Fruit fly (Drosophila melanogaster) whole organism, embryonic: ENCODE data around the gene Sclp.

Source experiments
- ATbp ChIP-seq: fragments of 200-800 bp; sonication (Bioruptor generic); optimal IDR thresholded peaks from 2 replicates; lab custom pipeline; 2017; ENCODE audit warnings: missing biosample characterization, mild to moderate bottlenecking, missing genetic modification characterization, missing genetic modification reagents
- CG10209 ChIP-seq: fragments of 200-800 bp; sonication (Bioruptor generic); optimal IDR thresholded peaks from 3 replicates; lab custom pipeline; 2017; ENCODE audit warnings: missing biosample characterization, mild to moderate bottlenecking, missing genetic modification characterization, missing genetic modification reagents
- CG10543 ChIP-seq: fragments of 200-800 bp; sonication (Bioruptor generic); optimal IDR thresholded peaks from 3 replicates; lab custom pipeline; 2017; ENCODE audit warnings: missing biosample characterization, mild to moderate bottlenecking, missing genetic modification characterization, moderate library complexity
- CG10654 ChIP-seq: fragments of 200-800 bp; sonication (Bioruptor generic); optimal IDR thresholded peaks from 2 replicates; lab custom pipeline; 2016; ENCODE audit warnings: missing biosample characterization, missing genetic modification characterization
- CG11696 ChIP-seq: fragments of 200-800 bp; sonication (Bioruptor generic); IDR thresholded peaks from 2 replicates; pipeline ENCODE4 v1.3.6; 2022; ENCODE audit warnings: missing biosample characterization, missing genetic modification characterization
- CG12104 ChIP-seq: fragments of 200-800 bp; sonication (Bioruptor generic); optimal IDR thresholded peaks from 3 replicates; lab custom pipeline; 2016; ENCODE audit warnings: missing biosample characterization, missing genetic modification characterization
- CG13775 ChIP-seq: fragments of 200-800 bp; sonication (Bioruptor generic); optimal IDR thresholded peaks from 3 replicates; lab custom pipeline; 2017; ENCODE audit warnings: missing biosample characterization, mild to moderate bottlenecking, missing genetic modification characterization
- CG14860 ChIP-seq: fragments of 200-800 bp; sonication (Bioruptor generic); IDR thresholded peaks from 3 replicates; pipeline ENCODE4 v1.3.6; 2022; ENCODE audit warnings: missing biosample characterization, missing genetic modification characterization; ENCODE audit not compliant: partially characterized antibody
- CG15514 ChIP-seq: fragments of 200-800 bp; sonication (Bioruptor generic); optimal IDR thresholded peaks from 3 replicates; lab custom pipeline; 2017; ENCODE audit warnings: missing biosample characterization, missing genetic modification characterization, mild to moderate bottlenecking, moderate library complexity, missing genetic modification reagents
- CG17612 ChIP-seq: fragments of 200-800 bp; sonication (Bioruptor generic); IDR thresholded peaks from 2 replicates; pipeline ENCODE4 v1.3.6; 2022; ENCODE audit warnings: missing biosample characterization, missing genetic modification characterization
- CG2712 ChIP-seq: fragments of 200-800 bp; optimal IDR thresholded peaks from 3 replicates; lab custom pipeline; 2019; ENCODE audit warnings: missing biosample characterization, mild to moderate bottlenecking, missing genetic modification characterization, moderate library complexity
- CG30403 ChIP-seq: fragments of 200-800 bp; sonication (Bioruptor generic); optimal IDR thresholded peaks from 3 replicates; lab custom pipeline; 2016; ENCODE audit warnings: missing biosample characterization, missing genetic modification characterization
- CG4282 ChIP-seq: fragments of 200-800 bp; sonication (Bioruptor generic); optimal IDR thresholded peaks from 2 replicates; lab custom pipeline; 2016; ENCODE audit warnings: missing biosample characterization, missing genetic modification characterization
- CG4328 ChIP-seq: fragments of 200-800 bp; sonication (Bioruptor generic); optimal IDR thresholded peaks from 3 replicates; lab custom pipeline; 2017; ENCODE audit warnings: missing biosample characterization, missing genetic modification reagents, missing genetic modification characterization
- CG4730 ChIP-seq: fragments of 200-800 bp; sonication (Bioruptor generic); IDR thresholded peaks from 2 replicates; pipeline ENCODE4 v1.3.6; 2022; ENCODE audit warnings: missing biosample characterization, missing genetic modification characterization
- CG7928 ChIP-seq: fragments of 200-800 bp; sonication (Bioruptor generic); optimal IDR thresholded peaks from 2 replicates; lab custom pipeline; 2017; ENCODE audit warnings: missing biosample characterization, mild to moderate bottlenecking, missing genetic modification characterization
- CG9437 ChIP-seq: fragments of 200-800 bp; sonication (Bioruptor generic); optimal IDR thresholded peaks from 2 replicates; lab custom pipeline; 2018; ENCODE audit warnings: missing biosample characterization, mild to moderate bottlenecking, missing genetic modification characterization
- CrebB ChIP-seq: fragments of 200-800 bp; sonication (Bioruptor generic); optimal IDR thresholded peaks from 3 replicates; lab custom pipeline; 2018; ENCODE audit warnings: missing biosample characterization, mild to moderate bottlenecking, missing genetic modification characterization
- Fer3 ChIP-seq: fragments of 200-800 bp; sonication (Bioruptor generic); optimal IDR thresholded peaks from 2 replicates; lab custom pipeline; 2018; ENCODE audit warnings: missing biosample characterization, mild to moderate bottlenecking, missing genetic modification characterization, moderate library complexity
- HHEX ChIP-seq: fragments of 200-800 bp; sonication (Bioruptor generic); optimal IDR thresholded peaks from 3 replicates; lab custom pipeline; 2017; ENCODE audit warnings: missing biosample characterization, mild to moderate bottlenecking, missing genetic modification characterization, missing genetic modification reagents
- HLHmδ ChIP-seq: fragments of 200-800 bp; sonication (Bioruptor generic); optimal IDR thresholded peaks from 2 replicates; lab custom pipeline; 2018; ENCODE audit warnings: missing biosample characterization, mild to moderate bottlenecking, missing genetic modification characterization, moderate library complexity
- Hand ChIP-seq: fragments of 200-800 bp; sonication (Bioruptor generic); optimal IDR thresholded peaks from 2 replicates; lab custom pipeline; 2017; ENCODE audit warnings: mild to moderate bottlenecking, missing biosample characterization, missing genetic modification reagents, missing genetic modification characterization
- Lim3 ChIP-seq: fragments of 200-800 bp; sonication (Bioruptor generic); IDR thresholded peaks from 2 replicates; pipeline ENCODE4 v1.3.6; 2022; ENCODE audit warnings: missing biosample characterization, missing genetic modification characterization
- NC2β ChIP-seq: fragments of 200-800 bp; sonication (Bioruptor generic); optimal IDR thresholded peaks from 2 replicates; lab custom pipeline; 2016; ENCODE audit warnings: missing biosample characterization, missing genetic modification characterization
- Oli ChIP-seq: fragments of 200-800 bp; sonication (Bioruptor generic); optimal IDR thresholded peaks from 2 replicates; lab custom pipeline; 2018; ENCODE audit warnings: missing biosample characterization, mild to moderate bottlenecking, missing genetic modification characterization, moderate library complexity
- Sox100B ChIP-seq: fragments of 200-800 bp; sonication (Bioruptor generic); optimal IDR thresholded peaks from 3 replicates; lab custom pipeline; 2018; ENCODE audit warnings: missing biosample characterization, mild to moderate bottlenecking, missing genetic modification characterization
- Stat92E ChIP-seq, 3 experiments: fragments of >200 bp in 2 of 3; fragments of 200-800 bp in 1 of 3; sonication (Bioruptor generic) in 1 of 3; optimal IDR thresholded peaks; 2 replicates each; lab custom pipeline; 2017 to 2019; ENCODE audit warnings: missing biosample characterization in 3 of 3, missing genetic modification characterization in 3 of 3, mild to moderate bottlenecking in 1 of 3, moderate library complexity in 1 of 3
- Vsx1 ChIP-seq: fragments of 200-800 bp; sonication (Bioruptor generic); optimal IDR thresholded peaks from 2 replicates; lab custom pipeline; 2017; ENCODE audit warnings: missing biosample characterization, mild to moderate bottlenecking, missing genetic modification characterization, missing genetic modification reagents
- ara ChIP-seq: fragments of 200-800 bp; sonication (Bioruptor generic); IDR thresholded peaks from 2 replicates; pipeline ENCODE4 v1.3.6; 2022; ENCODE audit warnings: missing biosample characterization, missing genetic modification characterization
- crol ChIP-seq: fragments of 200-800 bp; sonication (Bioruptor generic); IDR thresholded peaks from 2 replicates; pipeline ENCODE4 v1.3.6; 2022; ENCODE audit warnings: missing biosample characterization, missing genetic modification characterization
- dimm ChIP-seq: fragments of 200-800 bp; sonication (Bioruptor generic); IDR thresholded peaks from 2 replicates; pipeline ENCODE4 v1.3.6; 2022; ENCODE audit warnings: missing biosample characterization, missing genetic modification characterization
- dmrt99B ChIP-seq: fragments of 200-800 bp; sonication (Bioruptor generic); optimal IDR thresholded peaks from 2 replicates; lab custom pipeline; 2018; ENCODE audit warnings: missing biosample characterization, mild to moderate bottlenecking, missing genetic modification characterization, moderate library complexity
- ewg ChIP-seq: fragments of 200-800 bp; sonication (Bioruptor generic); optimal IDR thresholded peaks from 3 replicates; lab custom pipeline; 2017; ENCODE audit warnings: mild to moderate bottlenecking, missing biosample characterization, missing genetic modification reagents, missing genetic modification characterization
- eyg ChIP-seq: fragments of 200-800 bp; sonication (Bioruptor generic); optimal IDR thresholded peaks from 3 replicates; lab custom pipeline; 2016; ENCODE audit warnings: missing biosample characterization, missing genetic modification characterization
- fd96Cb ChIP-seq: fragments of 200-800 bp; sonication (Bioruptor generic); optimal IDR thresholded peaks from 2 replicates; lab custom pipeline; 2018; ENCODE audit warnings: missing biosample characterization, mild to moderate bottlenecking, missing genetic modification characterization, moderate library complexity
- grn ChIP-seq: fragments of 200-800 bp; sonication (Bioruptor generic); optimal IDR thresholded peaks from 3 replicates; lab custom pipeline; 2017; ENCODE audit warnings: missing biosample characterization, missing genetic modification characterization
- nerfin-1 ChIP-seq: fragments of 200-800 bp; sonication (Bioruptor generic); optimal IDR thresholded peaks from 3 replicates; lab custom pipeline; 2019; ENCODE audit warnings: missing biosample characterization, mild to moderate bottlenecking, missing genetic modification characterization, moderate library complexity
- pan ChIP-seq, 4 experiments: fragments of >200 bp in 3 of 4; fragments of 200-800 bp in 1 of 4; sonication (Bioruptor generic) in 1 of 4; optimal IDR thresholded peaks in 3 of 4; IDR thresholded peaks in 1 of 4; 2 replicates each; pipeline versions ENCODE4 v1.3.6 to Lab custom; 2017 to 2022; ENCODE audit warnings: missing biosample characterization in 2 of 4, missing genetic modification characterization in 2 of 4, mixed read lengths in 1 of 4
- pita ChIP-seq: fragments of 200-800 bp; sonication (Bioruptor generic); optimal IDR thresholded peaks from 2 replicates; lab custom pipeline; 2017; ENCODE audit warnings: missing biosample characterization, mild to moderate bottlenecking, missing genetic modification characterization
- pnt ChIP-seq: fragments of 200-800 bp; sonication (Bioruptor generic); optimal IDR thresholded peaks from 3 replicates; lab custom pipeline; 2016; ENCODE audit warnings: missing biosample characterization, missing genetic modification characterization
- repo ChIP-seq: fragments of 200-800 bp; sonication (Bioruptor generic); optimal IDR thresholded peaks from 2 replicates; lab custom pipeline; 2016; ENCODE audit warnings: missing biosample characterization, missing genetic modification characterization
- ro ChIP-seq: fragments of 200-800 bp; sonication (Bioruptor generic); IDR thresholded peaks from 2 replicates; pipeline ENCODE4 v1.3.6; 2022; ENCODE audit warnings: missing biosample characterization, missing genetic modification characterization
- salm ChIP-seq: fragments of 200-800 bp; sonication (Bioruptor generic); optimal IDR thresholded peaks from 2 replicates; lab custom pipeline; 2018; ENCODE audit warnings: missing biosample characterization, mild to moderate bottlenecking, missing genetic modification characterization
- sc ChIP-seq, 3 experiments: fragments of >200 bp in 2 of 3; fragments of 200-800 bp in 1 of 3; sonication (Bioruptor generic) in 1 of 3; optimal IDR thresholded peaks; 2 replicates in 2 of 3; 3 replicates in 1 of 3; lab custom pipeline; 2017; ENCODE audit warnings: mild to moderate bottlenecking in 1 of 3, missing biosample characterization in 1 of 3, missing genetic modification characterization in 1 of 3, missing genetic modification reagents in 1 of 3
- stwl ChIP-seq: fragments of 200-800 bp; sonication (Bioruptor generic); optimal IDR thresholded peaks from 3 replicates; lab custom pipeline; 2018; ENCODE audit warnings: missing biosample characterization, mild to moderate bottlenecking, missing genetic modification characterization, moderate library complexity
- sug ChIP-seq: fragments of 200-800 bp; optimal IDR thresholded peaks from 2 replicates; lab custom pipeline; 2019; ENCODE audit warnings: missing biosample characterization, mild to moderate bottlenecking, missing genetic modification characterization, moderate library complexity
- tin ChIP-seq: fragments of 200-800 bp; sonication (Bioruptor generic); optimal IDR thresholded peaks from 3 replicates; lab custom pipeline; 2016; ENCODE audit warnings: missing biosample characterization, missing genetic modification characterization
- zen ChIP-seq: fragments of 200-800 bp; sonication (Bioruptor generic); optimal IDR thresholded peaks from 3 replicates; lab custom pipeline; 2018; ENCODE audit warnings: missing biosample characterization, mild to moderate bottlenecking, missing genetic modification characterization, moderate library complexity

The Sclp gene

dm6 chrX:11915154-11915593 is 9.3 kb downstream of the Sclp start (continued):
- TF ChIP-seq CG11696 (peak; percentile 54), Fer3 (tag; lab: Kevin White, UChicago) (peak; percentile 86), pan (optimal IDR thresholded peaks at IDR 0.05; lab: Kevin White, UChicago) (no peak), pan (GFP tag; optimal IDR thresholded peaks at IDR 0.05 in 1 of 2, IDR thresholded peaks at IDR 0.05 in 1 of 2) (peak in 1 of 2 experiments; percentile 91), tin (GFP tag; lab: Kevin White, UChicago) (peak; percentile 75), CG14860 (GFP tag; lab: Robert Waterston, UW) (no peak), ro (peak; percentile 78), CG10654 (GFP tag; lab: Kevin White, UChicago) (peak; percentile 71), CG17612 (GFP tag; lab: Robert Waterston, UW) (peak; percentile 44; the same call in 1 of the 2 replicates), CG10543 (GFP tag; lab: Kevin White, UChicago) (peak; percentile 94), Vsx1 (GFP tag; lab: Kevin White, UChicago) (peak; percentile 76), sc (optimal IDR thresholded peaks at IDR 0.05; lab: Kevin White, UChicago) (no peak), sc (GFP tag; optimal IDR thresholded peaks at IDR 0.05; lab: Kevin White, UChicago) (peak; percentile 82), CG4282 (GFP tag; lab: Kevin White, UChicago) (no peak), ewg (peak; percentile 86), Stat92E (GFP tag; optimal IDR thresholded peaks at IDR 0.05; lab: Kevin White, UChicago) (peak in 1 of 3 experiments; percentile 50), HLHmδ (GFP tag; lab: Kevin White, UChicago) (no peak), dimm (peak; percentile 61; the same call in 1 of the 2 replicates), pita (no peak), CrebB (tag; lab: Kevin White, UChicago) (peak; percentile 63), CG10209 (GFP tag; lab: Kevin White, UChicago) (peak; percentile 90), CG7928 (GFP tag; lab: Kevin White, UChicago) (peak; percentile 57), Lim3 (peak; percentile 56; the same call in 1 of the 2 replicates), CG4328 (GFP tag; lab: Kevin White, UChicago) (peak; percentile 91), fd96Cb (tag; lab: Kevin White, UChicago) (peak; percentile 91), ATbp (GFP tag; lab: Kevin White, UChicago) (peak; percentile 89), grn (GFP tag; lab: Kevin White, UChicago) (no peak), CG30403 (GFP tag; lab: Kevin White, UChicago) (peak; percentile 83), ara (GFP tag; lab: Robert Waterston, UW) (peak; percentile 88), crol (GFP tag; lab: Robert Waterston, UW) (peak; percentile 34; the same call in 1 of the 2 replicates), sug (tag; lab: Kevin White, UChicago) (peak; percentile 90), eyg (GFP tag; lab: Kevin White, UChicago) (no peak), CG4730 (GFP tag; lab: Robert Waterston, UW) (peak; percentile 59), dmrt99B (tag; lab: Kevin White, UChicago) (peak; percentile 94), pnt (GFP tag; lab: Kevin White, UChicago) (peak; percentile 16), Hand (peak; percentile 76), salm (peak; percentile 87), HHEX (GFP tag; lab: Kevin White, UChicago) (peak; percentile 86), nerfin-1 (tag; lab: Kevin White, UChicago) (peak; percentile 90), CG13775 (GFP tag; lab: Kevin White, UChicago) (peak; percentile 90), NC2β (GFP tag; lab: Kevin White, UChicago) (no peak), stwl (tag; lab: Kevin White, UChicago) (peak; percentile 21), CG15514 (GFP tag; lab: Kevin White, UChicago) (peak; percentile 48), CG2712 (tag; lab: Kevin White, UChicago) (peak; percentile 97), zen (tag; lab: Kevin White, UChicago) (peak; percentile 93), repo (GFP tag; lab: Kevin White, UChicago) (no peak), Oli (tag; lab: Kevin White, UChicago) (peak; percentile 92), Sox100B (peak; percentile 94), CG12104 (GFP tag; lab: Kevin White, UChicago) (peak; percentile 69), CG9437 (GFP tag; lab: Kevin White, UChicago) (peak; percentile 85)
